Worm (Caenorhabditis elegans) whole organism, young adult: ENCODE measurements around the gene trx-3.

Experiments used
- C17E4.6 ChIP-seq: fragments of 200-800 bp; sonication (Bioruptor generic); IDR thresholded peaks from 2 replicates; pipeline ENCODE4 v1.3.6; 2022; ENCODE audit warnings: missing genetic modification reagents, missing genetic modification characterization, missing compliant biosample characterization
- D2030.7 ChIP-seq: fragments of 200-800 bp; sonication (Bioruptor generic); IDR thresholded peaks from 2 replicates; pipeline ENCODE4 v1.3.6; 2022; ENCODE audit warnings: missing genetic modification reagents, missing genetic modification characterization, missing compliant biosample characterization
- F23B12.7 ChIP-seq: sonication (generic microtip); optimal IDR thresholded peaks from 2 replicates; lab custom pipeline; 2017; ENCODE audit warnings: missing genetic modification characterization, mild to moderate bottlenecking, missing compliant biosample characterization, antibody characterized with exemption, moderate library complexity; ENCODE audit not compliant: insufficient read depth
- F55B11.4 ChIP-seq: sonication (generic microtip); optimal IDR thresholded peaks from 2 replicates; lab custom pipeline; 2016; ENCODE audit warnings: missing compliant biosample characterization, missing genetic modification characterization, borderline replicate concordance; ENCODE audit not compliant: insufficient read depth
- F57A8.1 ChIP-seq: fragments of 200-800 bp; sonication (Bioruptor generic); optimal IDR thresholded peaks from 2 replicates; lab custom pipeline; 2018; ENCODE audit warnings: mild to moderate bottlenecking, missing genetic modification characterization, moderate library complexity, missing compliant biosample characterization
- K11D2.4 ChIP-seq: fragments of 200-800 bp; sonication (Bioruptor generic); IDR thresholded peaks from 2 replicates; pipeline ENCODE4 v1.3.6; 2022; ENCODE audit warnings: missing genetic modification reagents, missing genetic modification characterization, missing compliant biosample characterization
- Y53F4B.3 ChIP-seq: fragments of 200-800 bp; sonication (Bioruptor generic); IDR thresholded peaks from 2 replicates; pipeline ENCODE4 v1.3.6; 2022; ENCODE audit warnings: missing genetic modification reagents, missing genetic modification characterization, missing compliant biosample characterization
- Y53G8AR.9 ChIP-seq: fragments of 200-800 bp; sonication (Bioruptor generic); conservative IDR thresholded peaks from 2 replicates; pipeline ENCODE4 v1.3.6; 2022; ENCODE audit warnings: missing genetic modification reagents, missing genetic modification characterization, missing compliant biosample characterization
- akir-1 ChIP-seq: fragments of 200-800 bp; sonication (Bioruptor generic); optimal IDR thresholded peaks from 2 replicates; lab custom pipeline; 2018; ENCODE audit warnings: mild to moderate bottlenecking, missing genetic modification characterization, moderate library complexity, missing compliant biosample characterization
- aptf-3 ChIP-seq: fragments of 200-800 bp; sonication (Bioruptor generic); IDR thresholded peaks from 2 replicates; pipeline ENCODE4 v1.3.6; 2022; ENCODE audit warnings: missing genetic modification characterization, missing compliant biosample characterization
- attf-3 ChIP-seq: fragments of 200-800 bp; sonication (Bioruptor generic); conservative IDR thresholded peaks from 2 replicates; pipeline ENCODE4 v1.3.6; 2022; ENCODE audit warnings: missing genetic modification reagents, missing genetic modification characterization, missing compliant biosample characterization
- bed-1 ChIP-seq: fragments of 200-800 bp; sonication (Bioruptor generic); IDR thresholded peaks from 2 replicates; pipeline ENCODE4 v1.3.6; 2022; ENCODE audit warnings: missing genetic modification reagents, missing genetic modification characterization, missing compliant biosample characterization
- cebp-1 ChIP-seq, 2 experiments: fragments of 200-800 bp in 1 of 2; sonication (Bioruptor generic) in 1 of 2; sonication (generic microtip) in 1 of 2; IDR thresholded peaks in 1 of 2; optimal IDR thresholded peaks in 1 of 2; 2 replicates each; pipeline versions ENCODE4 v1.3.6 to Lab custom; 2017 to 2022; ENCODE audit warnings: missing compliant biosample characterization in 2 of 2, missing genetic modification characterization in 2 of 2, mild to moderate bottlenecking in 1 of 2, missing genetic modification reagents in 1 of 2, moderate library complexity in 1 of 2
- cebp-2 ChIP-seq: fragments of 200-800 bp; sonication (Bioruptor generic); IDR thresholded peaks from 2 replicates; pipeline ENCODE4 v1.3.6; 2022; ENCODE audit warnings: missing genetic modification characterization, missing compliant biosample characterization
- ceh-100 ChIP-seq: fragments of 200-800 bp; sonication (Bioruptor generic); IDR thresholded peaks from 2 replicates; pipeline ENCODE4 v1.3.6; 2022; ENCODE audit warnings: missing genetic modification reagents, missing genetic modification characterization, missing compliant biosample characterization
- ceh-79 ChIP-seq: sonication (generic microtip); optimal IDR thresholded peaks from 2 replicates; lab custom pipeline; 2017; ENCODE audit warnings: mild to moderate bottlenecking, missing genetic modification characterization, missing compliant biosample characterization
- ceh-91 ChIP-seq: fragments of 200-800 bp; sonication (Bioruptor generic); IDR thresholded peaks from 2 replicates; pipeline ENCODE4 v1.3.6; 2022; ENCODE audit warnings: missing genetic modification reagents, missing genetic modification characterization, missing compliant biosample characterization
- dox-1 ChIP-seq: fragments of 200-800 bp; sonication (Bioruptor generic); IDR thresholded peaks from 2 replicates; pipeline ENCODE4 v1.3.6; 2022; ENCODE audit warnings: missing genetic modification reagents, missing genetic modification characterization, missing compliant biosample characterization
- efl-1 ChIP-seq: fragments of 150-350 bp; optimal IDR thresholded peaks from 2 replicates; lab custom pipeline; 2014; ENCODE audit warnings: missing biosample characterization, missing genetic modification reagents, missing genetic modification characterization
- egl-44 ChIP-seq: fragments of 200-800 bp; sonication (Bioruptor generic); IDR thresholded peaks from 2 replicates; pipeline ENCODE4 v1.3.6; 2022; ENCODE audit warnings: missing genetic modification reagents, missing genetic modification characterization, missing compliant biosample characterization
- egrh-3 ChIP-seq: fragments of 200-800 bp; sonication (Bioruptor generic); IDR thresholded peaks from 2 replicates; pipeline ENCODE4 v1.3.6; 2022; ENCODE audit warnings: missing genetic modification reagents, missing genetic modification characterization, missing compliant biosample characterization
- ets-4 ChIP-seq: fragments of 200-800 bp; sonication (Bioruptor generic); optimal IDR thresholded peaks from 2 replicates; lab custom pipeline; 2018; ENCODE audit warnings: mild to moderate bottlenecking, missing genetic modification characterization, missing compliant biosample characterization
- him-1 ChIP-seq: sonication (generic microtip); optimal IDR thresholded peaks from 2 replicates; lab custom pipeline; 2016; ENCODE audit warnings: missing genotype, missing genetic modification reagents, missing genetic modification characterization, missing compliant biosample characterization
- hsf-1 ChIP-seq: fragments of 200-800 bp; sonication (Bioruptor generic); IDR thresholded peaks from 2 replicates; pipeline ENCODE4 v1.3.6; 2022; ENCODE audit warnings: missing genetic modification reagents, missing genetic modification characterization, missing compliant biosample characterization
- lin-35 ChIP-seq, 3 experiments: fragments of 150-350 bp in 2 of 3; sonication (generic microtip) in 1 of 3; optimal IDR thresholded peaks; 2 replicates each; lab custom pipeline; 2014 to 2018; ENCODE audit warnings: missing biosample characterization in 3 of 3, missing genetic modification characterization in 3 of 3, missing genetic modification reagents in 3 of 3
- lir-1 ChIP-seq: fragments of 200-800 bp; sonication (Bioruptor generic); conservative IDR thresholded peaks from 2 replicates; pipeline ENCODE4 v1.3.6; 2022; ENCODE audit warnings: missing genetic modification reagents, missing genetic modification characterization, missing compliant biosample characterization
- madf-3 ChIP-seq: fragments of 200-800 bp; sonication (Bioruptor generic); IDR thresholded peaks from 2 replicates; pipeline ENCODE4 v1.3.6; 2022; ENCODE audit warnings: missing genetic modification reagents, missing genetic modification characterization, missing compliant biosample characterization
- nfya-1 ChIP-seq: sonication (generic microtip); optimal IDR thresholded peaks from 2 replicates; lab custom pipeline; 2017; ENCODE audit warnings: antibody characterized with exemption, missing compliant biosample characterization, missing genetic modification characterization, borderline replicate concordance; ENCODE audit not compliant: insufficient read depth
- rec-8 ChIP-seq, 2 experiments: sonication (generic microtip); optimal IDR thresholded peaks; 2 replicates each; lab custom pipeline; 2016; ENCODE audit warnings: mild to moderate bottlenecking in 2 of 2, missing genetic modification characterization in 2 of 2, missing genetic modification reagents in 2 of 2, missing genotype in 2 of 2, missing biosample characterization in 1 of 2, missing compliant biosample characterization in 1 of 2, moderate library complexity in 1 of 2
- snpc-1.1 ChIP-seq: sonication (generic microtip); optimal IDR thresholded peaks from 2 replicates; lab custom pipeline; 2017; ENCODE audit warnings: missing genetic modification characterization, mild to moderate bottlenecking, missing compliant biosample characterization, antibody characterized with exemption, moderate library complexity, missing genotype, missing genetic modification reagents; ENCODE audit not compliant: insufficient read depth
- snpc-4 ChIP-seq, 5 experiments: fragments of 150-350 bp in 1 of 5; sonication (generic microtip) in 4 of 5; optimal IDR thresholded peaks; 2 replicates each; lab custom pipeline; 2014 to 2018; ENCODE audit warnings: missing genetic modification characterization in 5 of 5, missing biosample characterization in 3 of 5, antibody characterized with exemption in 2 of 5, mild to moderate bottlenecking in 2 of 5, missing compliant biosample characterization in 2 of 5, missing genotype in 2 of 5, moderate library complexity in 2 of 5, missing genetic modification reagents in 1 of 5
- tbp1 ChIP-seq: fragments of 200-800 bp; sonication (Bioruptor generic); optimal IDR thresholded peaks from 2 replicates; lab custom pipeline; 2018; ENCODE audit warnings: mild to moderate bottlenecking, missing genetic modification characterization, missing compliant biosample characterization
- zfh-2 ChIP-seq: fragments of 200-800 bp; sonication (Bioruptor generic); conservative IDR thresholded peaks from 2 replicates; pipeline ENCODE4 v1.3.6; 2022; ENCODE audit warnings: missing genetic modification reagents, missing genetic modification characterization, missing compliant biosample characterization
- zim-3 ChIP-seq: sonication (generic microtip); optimal IDR thresholded peaks from 2 replicates; lab custom pipeline; 2017; ENCODE audit warnings: mild to moderate bottlenecking, missing genetic modification characterization, moderate library complexity, missing compliant biosample characterization
- ztf-25 ChIP-seq: fragments of 200-800 bp; sonication (Bioruptor generic); IDR thresholded peaks from 2 replicates; pipeline ENCODE4 v1.3.6; 2022; ENCODE audit warnings: missing genetic modification reagents, missing genetic modification characterization, missing compliant biosample characterization
- ztf-28 ChIP-seq: fragments of 200-800 bp; sonication (Bioruptor generic); IDR thresholded peaks from 2 replicates; pipeline ENCODE4 v1.3.6; 2022; ENCODE audit warnings: missing genetic modification reagents, missing genetic modification characterization, missing compliant biosample characterization
- ztf-6 ChIP-seq: fragments of 200-800 bp; sonication (Bioruptor generic); IDR thresholded peaks from 2 replicates; pipeline ENCODE4 v1.3.6; 2022; ENCODE audit warnings: missing genetic modification reagents, missing genetic modification characterization, missing compliant biosample characterization

trx-3 gene

DNA sequence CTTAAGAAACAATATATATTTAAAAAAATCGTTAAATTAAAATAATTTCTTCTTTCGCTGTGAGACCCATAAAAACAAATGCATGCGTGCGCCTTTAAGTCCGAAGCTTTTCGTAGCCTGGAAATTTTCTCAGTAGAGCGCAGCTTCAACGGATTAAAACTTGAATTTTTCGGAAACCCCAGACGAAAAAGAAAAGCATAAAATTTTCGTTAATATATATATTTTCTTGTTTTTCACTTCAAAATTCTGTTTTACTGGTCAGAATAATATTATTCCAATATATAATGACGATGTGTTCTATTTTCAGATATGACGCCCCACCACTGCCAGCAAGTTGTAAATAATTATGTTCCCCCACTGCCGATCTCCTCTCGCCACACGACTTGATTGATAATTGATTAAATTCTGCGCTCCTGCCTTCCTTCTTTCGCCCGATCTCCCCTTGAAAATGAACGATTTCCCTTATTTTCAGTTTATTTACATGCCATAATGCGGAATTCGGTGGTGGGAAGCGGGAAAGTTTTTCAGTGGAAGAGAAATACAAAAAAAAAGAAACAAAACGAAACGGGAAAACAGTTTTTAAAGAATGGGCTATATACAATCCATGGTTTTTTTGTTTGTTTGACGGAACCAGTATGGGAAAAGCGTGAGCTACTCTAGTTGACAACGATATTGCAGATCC is 18.6 kb upstream of the trx-3 start (continued):
- TF ChIP-seq nfya-1 (no peak), Y53F4B.3 (no peak), D2030.7 (GFP tag; lab: Robert Waterston, UW) (peak; percentile 33; the same call in 1 of the 2 replicates), ztf-25 (GFP tag; lab: Robert Waterston, UW) (no peak), ztf-28 (GFP tag; lab: Robert Waterston, UW) (no peak), C17E4.6 (GFP tag; lab: Robert Waterston, UW) (no peak), attf-3 (GFP tag; lab: Robert Waterston, UW) (no peak), dox-1 (GFP tag; lab: Robert Waterston, UW) (peak; percentile 60; the same call in 1 of the 2 replicates), rec-8 (tag; optimal IDR thresholded peaks at IDR 0.05; lab: Kevin White, UChicago) (peak; percentile 27 to 60), efl-1 (peak; percentile 34), zim-3 (tag; lab: Kevin White, UChicago) (no peak), bed-1 (GFP tag; lab: Robert Waterston, UW) (0 out of 2 replicates have a peak, but pooled peaks have one; percentile 3), egl-44 (GFP tag; lab: Robert Waterston, UW) (no peak), him-1 (tag; lab: Kevin White, UChicago) (peak; percentile 48), lin-35 (GFP tag; optimal IDR thresholded peaks at IDR 0.05; lab: Kevin White, UChicago) (peak in 2 of 3 experiments; percentile 53 to 73), ztf-6 (no peak; the same call in 1 of the 2 replicates), lir-1 (GFP tag; lab: Robert Waterston, UW) (no peak), snpc-4 (GFP tag; optimal IDR thresholded peaks at IDR 0.05; lab: Kevin White, UChicago) (peak; percentile 30), snpc-4 (tag; optimal IDR thresholded peaks at IDR 0.05; lab: Kevin White, UChicago) (peak in 3 of 4 experiments; percentile 12 to 64 (median 18)), aptf-3 (GFP tag; lab: Robert Waterston, UW) (no peak), egrh-3 (GFP tag; lab: Robert Waterston, UW) (peak; percentile 55), ceh-79 (tag; lab: Kevin White, UChicago) (peak; percentile 86), Y53G8AR.9 (GFP tag; lab: Robert Waterston, UW) (peak; percentile 75), madf-3 (GFP tag; lab: Robert Waterston, UW) (peak; percentile 63; the same call in 1 of the 2 replicates), snpc-1.1 (tag; lab: Kevin White, UChicago) (peak; percentile 18), ceh-100 (no peak), F23B12.7 (no peak), F57A8.1 (GFP tag; lab: Kevin White, UChicago) (no peak), ets-4 (GFP tag; lab: Kevin White, UChicago) (peak; percentile 42), tbp1 (peak; percentile 60), ceh-91 (GFP tag; lab: Robert Waterston, UW) (peak; percentile 57)

DNA sequence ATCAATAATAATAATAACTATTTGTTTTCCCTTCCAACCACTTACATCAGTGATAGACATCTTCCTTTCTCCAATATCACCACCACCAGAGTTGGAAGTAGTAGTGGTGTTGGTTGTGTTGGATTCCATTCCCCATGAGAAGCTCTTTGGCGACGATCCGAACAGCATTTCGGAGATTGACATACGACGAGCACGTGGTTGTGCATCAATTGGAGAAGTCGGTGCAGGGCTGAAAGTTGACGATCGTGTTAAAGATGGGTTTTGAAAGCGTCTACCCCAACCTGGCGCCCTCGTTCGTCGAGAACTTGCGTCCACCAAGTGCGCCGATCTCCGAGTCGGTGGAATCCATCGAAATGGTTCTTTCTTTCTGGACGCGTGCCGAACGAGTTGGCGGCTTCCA is 17.8 kb upstream of the trx-3 start:
- TF ChIP-seq cebp-1 (GFP tag; IDR thresholded peaks at IDR 0.05; lab: Robert Waterston, UW) (no peak), cebp-1 (tag; optimal IDR thresholded peaks at IDR 0.05; lab: Kevin White, UChicago) (no peak), F55B11.4 (no peak), hsf-1 (GFP tag; lab: Robert Waterston, UW) (peak; percentile 29; the same call in 1 of the 2 replicates), tbp1 (no peak), K11D2.4 (GFP tag; lab: Robert Waterston, UW) (no peak), zfh-2 (peak; percentile 38; the same call in 1 of the 2 replicates), zim-3 (tag; lab: Kevin White, UChicago) (no peak), cebp-2 (GFP tag; lab: Robert Waterston, UW) (0 out of 2 replicates have a peak, but pooled peaks have one; percentile 22), akir-1 (GFP tag; lab: Kevin White, UChicago) (peak; percentile 9), ztf-25 (GFP tag; lab: Robert Waterston, UW) (no peak), Y53G8AR.9 (GFP tag; lab: Robert Waterston, UW) (0 out of 2 replicates have a peak, but pooled peaks have one; percentile 7)
